Worm (Caenorhabditis elegans) whole organism, L1 larva: ENCODE measurements around the gene swm-1.
A peak's percentile ranks its signal among the peaks of the same experiment; 100 is the strongest.

ENCODE experiments used
- C16A3.4 ChIP-seq: fragments of 150-350 bp; optimal IDR thresholded peaks from 2 replicates; lab custom pipeline; 2014; ENCODE audit warnings: missing biosample characterization, missing genetic modification characterization
- C34B4.2 ChIP-seq: sonication (generic microtip); optimal IDR thresholded peaks from 2 replicates; lab custom pipeline; 2017; ENCODE audit warnings: mild to moderate bottlenecking, missing genetic modification characterization, missing compliant biosample characterization
- F16B12.6 ChIP-seq: fragments of 150-350 bp; optimal IDR thresholded peaks from 2 replicates; lab custom pipeline; 2014; ENCODE audit warnings: missing biosample characterization, missing genetic modification characterization
- alr-1 ChIP-seq: fragments of 200-800 bp; sonication (Bioruptor generic); optimal IDR thresholded peaks from 2 replicates; lab custom pipeline; 2018; ENCODE audit warnings: borderline replicate concordance, mild to moderate bottlenecking, missing genetic modification characterization, missing compliant biosample characterization
- ama-1 ChIP-seq: fragments of 150-350 bp; optimal IDR thresholded peaks from 2 replicates; lab custom pipeline; 2014
- ceh-63 ChIP-seq: fragments of 200-800 bp; sonication (Bioruptor generic); optimal IDR thresholded peaks from 2 replicates; lab custom pipeline; 2018; ENCODE audit warnings: mild to moderate bottlenecking, missing genetic modification characterization, missing compliant biosample characterization
- ceh-88 ChIP-seq: fragments of 200-800 bp; sonication (Bioruptor generic); IDR thresholded peaks from 2 replicates; pipeline ENCODE4 v1.3.6; 2022; ENCODE audit warnings: missing genetic modification characterization, missing compliant biosample characterization
- ceh-90 ChIP-seq: sonication (generic microtip); optimal IDR thresholded peaks from 2 replicates; lab custom pipeline; 2016; ENCODE audit warnings: missing genetic modification characterization, missing compliant biosample characterization
- ces-1 ChIP-seq: fragments of 150-350 bp; optimal IDR thresholded peaks from 2 replicates; lab custom pipeline; 2014; ENCODE audit warnings: missing biosample characterization, missing genetic modification reagents, missing genetic modification characterization
- dpl-1 ChIP-seq, 3 experiments: fragments of 150-350 bp in 2 of 3; sonication (generic microtip) in 1 of 3; optimal IDR thresholded peaks; 2 replicates each; lab custom pipeline; 2014 to 2017; ENCODE audit warnings: missing biosample characterization in 3 of 3, missing genetic modification characterization in 3 of 3, missing genetic modification reagents in 3 of 3
- dsc-1 ChIP-seq: sonication (generic microtip); optimal IDR thresholded peaks from 2 replicates; lab custom pipeline; 2016; ENCODE audit warnings: mild to moderate bottlenecking, missing genetic modification characterization, missing compliant biosample characterization
- efl-1 ChIP-seq, 4 experiments: fragments of 150-350 bp; optimal IDR thresholded peaks in 3 of 4; peaks in 1 of 4; 1 replicate in 1 of 4; 2 replicates in 3 of 4; lab custom pipeline; 2014; ENCODE audit warnings: missing biosample characterization in 2 of 4, missing genetic modification characterization in 2 of 4, missing genetic modification reagents in 2 of 4
- egl-13 ChIP-seq: sonication (generic microtip); optimal IDR thresholded peaks from 2 replicates; lab custom pipeline; 2016; ENCODE audit warnings: missing genotype, missing genetic modification reagents, missing genetic modification characterization, missing compliant biosample characterization
- elt-3 ChIP-seq, 6 experiments: fragments of 150-350 bp in 1 of 6; sonication (generic microtip); optimal IDR thresholded peaks; 2 replicates each; lab custom pipeline; 2017 to 2018; ENCODE audit warnings: missing biosample characterization in 6 of 6, missing genetic modification characterization in 6 of 6, inconsistent platforms in 1 of 6
- ets-5 ChIP-seq: fragments of 200-800 bp; sonication (Bioruptor generic); IDR thresholded peaks from 2 replicates; pipeline ENCODE4 v1.3.6; 2022; ENCODE audit warnings: missing genetic modification characterization, missing compliant biosample characterization
- fkh-10 ChIP-seq: sonication (generic microtip); optimal IDR thresholded peaks from 2 replicates; lab custom pipeline; 2017; ENCODE audit warnings: missing biosample characterization, missing genetic modification reagents, missing genetic modification characterization
- fkh-4 ChIP-seq: sonication (generic microtip); optimal IDR thresholded peaks from 2 replicates; lab custom pipeline; 2016; ENCODE audit warnings: missing compliant biosample characterization, missing genetic modification characterization, borderline replicate concordance
- fkh-8 ChIP-seq: sonication (generic microtip); optimal IDR thresholded peaks from 2 replicates; lab custom pipeline; 2016; ENCODE audit warnings: mild to moderate bottlenecking, missing genetic modification characterization, missing compliant biosample characterization
- hlh-17 ChIP-seq: fragments of 200-800 bp; sonication (Bioruptor generic); optimal IDR thresholded peaks from 2 replicates; lab custom pipeline; 2018; ENCODE audit warnings: missing genetic modification characterization, mild to moderate bottlenecking, missing compliant biosample characterization, moderate library complexity, borderline replicate concordance
- hlh-4 ChIP-seq: sonication (generic microtip); optimal IDR thresholded peaks from 2 replicates; lab custom pipeline; 2016; ENCODE audit warnings: mild to moderate bottlenecking, missing genetic modification characterization, missing compliant biosample characterization
- hpl-2 ChIP-seq: fragments of 150-350 bp; optimal IDR thresholded peaks from 2 replicates; lab custom pipeline; 2014; ENCODE audit warnings: missing biosample characterization, missing genetic modification reagents, missing genetic modification characterization
- isw-1 ChIP-seq: fragments of 200-800 bp; sonication (Bioruptor generic); IDR thresholded peaks from 2 replicates; pipeline ENCODE4 v1.3.6; 2022; ENCODE audit warnings: missing genetic modification characterization, missing compliant biosample characterization
- jun-1 ChIP-seq: fragments of 150-350 bp; optimal IDR thresholded peaks from 2 replicates; lab custom pipeline; 2014; ENCODE audit warnings: missing biosample characterization, missing genetic modification reagents, missing genetic modification characterization
- lin-15B ChIP-seq: fragments of 150-350 bp; sonication (generic microtip); optimal IDR thresholded peaks from 3 replicates; lab custom pipeline; 2014; ENCODE audit warnings: missing biosample characterization, missing genetic modification characterization
- lin-35 ChIP-seq, 2 experiments: fragments of 150-350 bp; optimal IDR thresholded peaks; 2 replicates each; lab custom pipeline; 2014; ENCODE audit warnings: missing biosample characterization in 2 of 2, missing genetic modification characterization in 2 of 2, missing genetic modification reagents in 2 of 2
- lin-39 ChIP-seq: fragments of 150-350 bp; optimal IDR thresholded peaks from 2 replicates; lab custom pipeline; 2014; ENCODE audit warnings: missing biosample characterization, missing genetic modification reagents, missing genetic modification characterization
- lsy-2 ChIP-seq, 2 experiments: fragments of 150-350 bp; optimal IDR thresholded peaks; 2 replicates each; lab custom pipeline; 2014; ENCODE audit warnings: missing biosample characterization in 2 of 2, missing genetic modification characterization in 2 of 2
- mdl-1 ChIP-seq, 2 experiments: fragments of 150-350 bp; optimal IDR thresholded peaks; 2 replicates each; lab custom pipeline; 2014 to 2017; ENCODE audit warnings: missing biosample characterization in 2 of 2, missing genetic modification characterization in 2 of 2, inconsistent platforms in 1 of 2
- mef-2 ChIP-seq: fragments of 150-350 bp; optimal IDR thresholded peaks from 2 replicates; lab custom pipeline; 2014; ENCODE audit warnings: missing biosample characterization, missing genetic modification characterization
- nhr-12 ChIP-seq: sonication (generic microtip); optimal IDR thresholded peaks from 2 replicates; lab custom pipeline; 2017; ENCODE audit warnings: missing biosample characterization, missing genetic modification characterization
- nhr-237 ChIP-seq: fragments of 150-350 bp; optimal IDR thresholded peaks from 2 replicates; lab custom pipeline; 2014; ENCODE audit warnings: missing biosample characterization, missing genetic modification characterization
- nhr-71 ChIP-seq: sonication (generic microtip); optimal IDR thresholded peaks from 2 replicates; lab custom pipeline; 2016; ENCODE audit warnings: mild to moderate bottlenecking, missing genetic modification characterization, moderate library complexity, missing compliant biosample characterization
- nhr-76 ChIP-seq: sonication (generic microtip); optimal IDR thresholded peaks from 2 replicates; lab custom pipeline; 2017; ENCODE audit warnings: missing biosample characterization, missing genetic modification characterization
- nhr-77 ChIP-seq: fragments of 150-350 bp; optimal IDR thresholded peaks from 2 replicates; lab custom pipeline; 2014; ENCODE audit warnings: missing biosample characterization, missing genetic modification characterization
- nhr-90 ChIP-seq: sonication (generic microtip); optimal IDR thresholded peaks from 2 replicates; lab custom pipeline; 2016; ENCODE audit warnings: mild to moderate bottlenecking, missing genetic modification characterization, missing compliant biosample characterization; ENCODE audit not compliant: poor library complexity
- rnt-1 ChIP-seq: sonication (generic microtip); optimal IDR thresholded peaks from 2 replicates; lab custom pipeline; 2016; ENCODE audit warnings: mild to moderate bottlenecking, missing genetic modification characterization, moderate library complexity, missing compliant biosample characterization
- snpc-4 ChIP-seq: fragments of 150-350 bp; optimal IDR thresholded peaks from 2 replicates; lab custom pipeline; 2014; ENCODE audit warnings: missing biosample characterization, missing genetic modification characterization
- sox-4 ChIP-seq: sonication (generic microtip); optimal IDR thresholded peaks from 2 replicates; lab custom pipeline; 2016; ENCODE audit warnings: missing genetic modification characterization, missing compliant biosample characterization
- sup-37 ChIP-seq: fragments of 200-800 bp; sonication (Bioruptor generic); optimal IDR thresholded peaks from 2 replicates; lab custom pipeline; 2018; ENCODE audit warnings: mild to moderate bottlenecking, missing genetic modification characterization, missing compliant biosample characterization
- swsn-7 ChIP-seq: sonication (generic microtip); optimal IDR thresholded peaks from 2 replicates; lab custom pipeline; 2016; ENCODE audit warnings: missing genetic modification characterization, missing compliant biosample characterization
- tbx-2 ChIP-seq: sonication (generic microtip); optimal IDR thresholded peaks from 2 replicates; lab custom pipeline; 2016; ENCODE audit warnings: missing genetic modification characterization, missing compliant biosample characterization
- unc-62 ChIP-seq: fragments of 150-350 bp; optimal IDR thresholded peaks from 2 replicates; lab custom pipeline; 2014; ENCODE audit warnings: missing biosample characterization, missing genetic modification reagents, missing genetic modification characterization
- vab-15 ChIP-seq: sonication (generic microtip); optimal IDR thresholded peaks from 2 replicates; lab custom pipeline; 2017; ENCODE audit warnings: missing genotype, mild to moderate bottlenecking, missing genetic modification characterization, missing compliant biosample characterization
- ztf-4 ChIP-seq: fragments of 150-350 bp; optimal IDR thresholded peaks from 2 replicates; lab custom pipeline; 2014; ENCODE audit warnings: missing biosample characterization, missing genetic modification characterization

swm-1 gene

DNA sequence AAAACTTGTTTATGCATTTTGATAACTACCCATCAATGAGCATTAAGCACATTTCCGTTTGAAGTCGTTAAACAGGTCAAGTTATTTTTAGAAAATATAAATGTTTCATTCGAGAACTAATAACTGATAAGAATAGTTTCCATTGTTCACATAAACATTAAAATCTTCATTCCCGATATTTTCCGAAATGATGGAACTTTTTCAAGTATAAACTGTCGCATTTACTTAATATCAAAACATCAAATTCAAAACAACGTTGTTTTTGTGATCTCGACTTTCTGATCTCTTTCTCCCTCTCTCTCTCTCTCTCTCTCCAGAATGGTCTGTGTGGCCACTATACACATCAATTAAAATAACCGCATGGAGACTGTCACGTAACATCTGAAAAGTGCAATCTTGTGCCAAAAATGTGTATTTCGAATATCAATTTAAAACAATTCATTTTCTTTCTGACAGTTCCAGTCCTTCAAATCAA, 19.7 kb upstream of the swm-1 start (continued):
- TF ChIP-seq snpc-4 (no peak), nhr-12 (no peak), ceh-88 (no peak), nhr-77 (no peak), mef-2 (tag; lab: Kevin White, UChicago) (no peak), lin-35 (GFP tag; optimal IDR thresholded peaks at IDR 0.05; lab: Kevin White, UChicago) (peak in 1 of 2 experiments; percentile 28), fkh-8 (tag; lab: Kevin White, UChicago) (no peak), sox-4 (tag; lab: Kevin White, UChicago) (no peak), dsc-1 (tag; lab: Kevin White, UChicago) (no peak), jun-1 (no peak), nhr-90 (tag; lab: Kevin White, UChicago) (peak; percentile 15), fkh-10 (GFP tag; lab: Kevin White, UChicago) (no peak)

DNA sequence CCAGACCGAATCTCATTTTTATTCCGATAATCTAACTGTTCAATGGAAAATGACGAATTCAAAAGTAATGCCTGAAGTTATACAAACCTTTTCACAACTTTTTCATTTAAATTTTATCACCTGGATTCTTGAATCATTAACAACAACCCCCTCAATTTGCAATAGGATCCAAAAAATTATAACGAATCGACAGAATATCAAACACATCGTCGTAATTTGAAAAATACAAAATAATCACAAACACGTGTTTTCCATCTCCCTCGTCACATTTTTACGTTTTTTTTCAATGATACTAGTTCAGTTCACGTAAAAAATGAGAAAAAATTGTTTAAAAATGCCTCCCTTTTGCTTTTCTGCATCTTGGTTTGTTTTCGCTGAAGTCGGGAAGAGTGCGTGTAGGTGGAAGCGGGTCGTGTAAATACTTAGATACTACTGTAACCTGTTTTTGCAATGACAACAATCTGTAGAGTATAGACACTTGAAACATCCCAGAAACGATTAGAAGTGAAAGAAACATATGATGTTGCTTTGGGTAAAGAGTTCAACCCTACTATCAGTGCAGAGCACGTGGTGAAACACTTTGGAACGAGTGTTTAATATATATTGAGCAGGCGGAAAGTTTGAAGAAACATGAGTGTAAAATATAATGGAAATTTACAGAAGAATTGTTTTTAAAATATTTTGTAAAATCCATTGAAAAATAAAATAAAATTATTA, 18.8 kb upstream of the swm-1 start, which contains the start of gene oac-50:
oac-50 (minus strand) TSS at position 219 of the 717 bp plus-strand sequence.
- TF ChIP-seq efl-1 (optimal IDR thresholded peaks at IDR 0.05; lab: Kevin White, UChicago) (no peak), efl-1 (GFP tag; optimal IDR thresholded peaks at IDR 0.05 in 1 of 2; lab: Kevin White, UChicago) (no peak), lin-35 (GFP tag; optimal IDR thresholded peaks at IDR 0.05; lab: Kevin White, UChicago) (peak in 1 of 2 experiments; percentile 12), lin-39 (tag; lab: Kevin White, UChicago) (no peak), lsy-2 (tag; optimal IDR thresholded peaks at IDR 0.05; lab: Kevin White, UChicago) (peak in 1 of 2 experiments; percentile 24), ces-1 (no peak), mdl-1 (tag; optimal IDR thresholded peaks at IDR 0.05; lab: Kevin White, UChicago) (peak in 1 of 2 experiments; percentile 22), tbx-2 (peak; percentile 14)

DNA sequence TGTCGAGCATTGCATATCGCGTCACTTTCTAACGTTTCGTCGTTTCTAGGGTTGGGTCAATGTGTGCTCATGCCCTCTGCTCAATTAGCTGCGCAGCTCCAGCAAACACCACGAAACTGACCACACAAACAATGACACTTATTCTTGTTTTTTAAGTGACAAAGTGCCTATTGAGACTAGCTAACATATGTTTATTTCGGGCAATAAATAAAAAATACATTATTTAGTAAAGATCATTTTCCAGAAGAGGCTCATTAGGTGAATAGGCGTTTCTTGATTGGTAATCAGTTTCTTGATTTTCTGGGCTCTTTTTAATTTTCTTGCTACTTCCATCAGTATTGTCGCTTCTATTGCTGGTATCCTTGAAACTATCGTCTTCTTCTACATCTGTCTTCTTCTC, 15.0 kb upstream of the swm-1 start, which contains the start of gene T27E4.5:
T27E4.5 (minus strand) TSS at position 101 of the 400 bp plus-strand sequence.
- TF ChIP-seq unc-62 = no peak
- no peak for TF ChIP-seq hpl-2 (GFP tag; lab: Kevin White, UChicago)
- no peak for TF ChIP-seq nhr-90 (tag; lab: Kevin White, UChicago)
- no peak for TF ChIP-seq sup-37 (GFP tag; lab: Kevin White, UChicago)
- TF ChIP-seq nhr-237 (tag; lab: Kevin White, UChicago) = no peak
- TF ChIP-seq ces-1 = no peak
- TF ChIP-seq C16A3.4 (tag; lab: Kevin White, UChicago) = no peak
- no peak for TF ChIP-seq swsn-7 (tag; lab: Kevin White, UChicago)
- no peak for TF ChIP-seq sox-4 (tag; lab: Kevin White, UChicago)
- TF ChIP-seq efl-1 (optimal IDR thresholded peaks at IDR 0.05; lab: Kevin White, UChicago) = no peak
- no peak for TF ChIP-seq efl-1 (GFP tag; optimal IDR thresholded peaks at IDR 0.05 in 1 of 2; lab: Kevin White, UChicago)
- no peak for TF ChIP-seq ceh-63 (GFP tag; lab: Kevin White, UChicago)
- no peak for TF ChIP-seq lin-15B
- TF ChIP-seq dpl-1 (GFP tag; optimal IDR thresholded peaks at IDR 0.05; lab: Kevin White, UChicago) = no peak
- TF ChIP-seq alr-1 (tag; lab: Kevin White, UChicago) = no peak
- TF ChIP-seq nhr-71 (tag; lab: Kevin White, UChicago) = no peak
- TF ChIP-seq ztf-4 (tag; lab: Kevin White, UChicago) = no peak
- TF ChIP-seq vab-15 (tag; lab: Kevin White, UChicago) = no peak
- TF ChIP-seq ets-5 (GFP tag; lab: Robert Waterston, UW) = no peak
- no peak for TF ChIP-seq ceh-90
- no peak for TF ChIP-seq fkh-4 (tag; lab: Kevin White, UChicago)

DNA sequence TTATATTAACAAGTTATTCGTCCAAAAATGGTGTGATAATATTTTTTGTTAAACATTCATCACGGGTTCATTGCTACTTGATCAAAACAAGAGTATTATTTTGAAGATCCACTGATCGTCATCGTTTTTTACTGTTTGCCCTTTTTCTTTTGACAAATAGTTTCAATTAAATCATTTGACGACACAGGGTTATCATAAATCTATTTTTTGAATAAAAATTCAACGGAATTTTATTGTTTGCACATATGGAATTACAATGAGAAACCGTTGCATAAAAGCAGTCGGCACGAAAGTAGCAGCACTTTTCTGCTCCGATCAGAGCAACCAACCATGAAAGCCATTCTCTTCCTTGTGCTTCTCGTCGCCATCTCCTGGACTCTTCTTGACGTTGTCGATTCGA, 13.0 kb upstream of the swm-1 start, which contains the start of gene fip-2:
fip-2 (plus strand) TSS at position 301 of the 400 bp plus-strand sequence.
- no peak for TF ChIP-seq C34B4.2
- no peak for TF ChIP-seq egl-13 (tag; lab: Kevin White, UChicago)
- no peak for TF ChIP-seq ama-1 (lab: Kevin White, UChicago)
- TF ChIP-seq dsc-1 (tag; lab: Kevin White, UChicago) = no peak
- TF ChIP-seq sox-4 (tag; lab: Kevin White, UChicago) = no peak
- no peak for TF ChIP-seq vab-15 (tag; lab: Kevin White, UChicago)
- TF ChIP-seq rnt-1 = no peak
- TF ChIP-seq isw-1 (GFP tag; lab: Robert Waterston, UW) = no peak
- TF ChIP-seq fkh-10 (GFP tag; lab: Kevin White, UChicago) = no peak
- TF ChIP-seq F16B12.6 (tag; lab: Kevin White, UChicago) = no peak
- no peak for TF ChIP-seq jun-1
- no peak for TF ChIP-seq nhr-76 (tag; lab: Kevin White, UChicago)
- TF ChIP-seq hlh-17 (GFP tag; lab: Kevin White, UChicago) = no peak
- no peak for TF ChIP-seq elt-3 (tag; optimal IDR thresholded peaks at IDR 0.05; lab: Kevin White, UChicago)
- TF ChIP-seq hlh-4 (tag; lab: Kevin White, UChicago) = no peak
- TF ChIP-seq, all 84 proteins: peak for 0
